Worm (Caenorhabditis elegans): Measurements from ENCODE around the gene F21D5.4.
"Not testable (repeated sequence)": the region's sequence is repeated elsewhere in the genome, so short reads cannot be mapped to it uniquely, and the experiment has no call there.

Gene F21D5.4

DNA sequence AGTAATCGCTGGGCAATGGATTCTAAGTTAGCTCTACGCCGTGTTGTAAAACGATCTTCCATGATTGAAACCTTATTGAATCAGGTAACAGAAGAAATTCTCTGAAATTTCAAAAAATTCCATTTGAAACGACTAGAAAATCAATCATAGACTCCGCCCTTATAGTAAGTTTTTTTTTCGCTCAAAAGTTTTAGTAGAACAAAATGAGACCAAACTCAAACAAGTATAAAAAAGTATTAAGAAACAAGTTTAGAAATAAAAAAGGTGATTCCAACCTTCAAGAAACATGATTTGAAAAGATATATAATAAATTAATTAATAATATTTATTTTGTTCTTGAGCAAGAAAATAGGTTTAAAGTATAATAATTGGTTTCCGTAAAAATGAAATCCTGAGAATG, 40.2 kb downstream of the F21D5.4 start, which contains the start of gene C33D9.6:
Gene C33D9.6, minus strand, starts transcription at position 101 of the 400 bp plus-strand sequence.
- TF ChIP-seq flt-1 (GFP tag; IDR thresholded peaks at IDR 0.05) (no peak), ztf-29 (GFP tag; IDR thresholded peaks at IDR 0.05) (no peak), ref-1 (GFP tag; conservative IDR thresholded peaks at IDR 0.05) (no peak), tab-1 (GFP tag; IDR thresholded peaks at IDR 0.05) (no peak)

DNA sequence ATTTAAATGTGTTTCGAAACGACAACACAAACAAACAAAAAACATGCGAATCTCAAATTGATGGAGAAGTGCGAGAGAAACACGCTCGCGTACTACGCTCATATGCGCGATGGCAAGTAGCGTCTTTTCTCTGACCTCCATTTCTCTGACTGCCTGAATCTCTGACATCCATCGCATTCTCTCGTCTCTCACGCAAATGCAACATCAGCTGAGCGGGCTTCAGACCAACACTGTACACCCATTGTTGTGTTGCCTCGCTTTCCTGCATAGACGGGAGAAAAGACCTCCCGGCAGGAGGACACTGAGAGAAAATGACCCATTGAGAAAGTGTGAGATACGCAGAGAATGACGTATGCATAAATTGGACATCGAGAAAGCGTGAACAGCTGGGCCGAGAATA, 44.3 kb downstream of the F21D5.4 start:
- TF ChIP-seq flt-1 (GFP tag; IDR thresholded peaks at IDR 0.05) (peak; percentile 73), cog-1 (tag; optimal IDR thresholded peaks at IDR 0.05) (peak; percentile 93), T22C8.4 (GFP tag; IDR thresholded peaks at IDR 0.05) (no peak), ztf-23 (GFP tag; IDR thresholded peaks at IDR 0.05) (no peak), ref-1 (GFP tag; conservative IDR thresholded peaks at IDR 0.05) (no peak), klf-2 (GFP tag; conservative IDR thresholded peaks at IDR 0.05) (no peak), med-1 (GFP tag; optimal IDR thresholded peaks at IDR 0.05; ENCODE audit: insufficient read depth) (no peak), tab-1 (GFP tag; IDR thresholded peaks at IDR 0.05) (0 out of 2 replicates have a peak, but pooled peaks have one; percentile 51), ztf-29 (GFP tag; IDR thresholded peaks at IDR 0.05) (peak; percentile 92)

DNA sequence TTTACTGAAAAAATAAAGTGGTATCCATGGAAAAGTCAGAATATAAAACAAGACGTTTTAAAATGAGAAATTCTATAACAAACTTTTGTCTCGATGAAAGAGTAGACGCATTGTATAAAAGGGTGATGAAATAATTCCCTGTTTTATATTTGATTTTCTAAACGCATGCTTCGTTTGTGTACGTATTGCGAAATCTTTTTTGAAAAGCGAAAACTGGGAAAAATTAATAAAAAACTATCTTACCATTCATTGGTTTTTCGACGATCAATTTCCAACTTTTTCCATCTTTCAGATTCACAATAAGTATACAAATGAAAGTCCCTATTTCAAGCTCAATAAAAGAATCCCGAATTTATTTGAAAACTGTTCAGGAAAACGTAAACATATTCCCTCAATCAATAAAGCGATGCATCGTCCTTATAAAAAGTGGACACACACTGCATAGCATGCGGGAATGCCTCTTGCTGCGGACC, 47.0 kb downstream of the F21D5.4 start, which contains the start of gene C33D9.13:
Gene C33D9.13, minus strand, starts transcription at position 423 of the 473 bp plus-strand sequence.
- no peak for TF ChIP-seq ztf-23 (GFP tag; IDR thresholded peaks at IDR 0.05)

DNA sequence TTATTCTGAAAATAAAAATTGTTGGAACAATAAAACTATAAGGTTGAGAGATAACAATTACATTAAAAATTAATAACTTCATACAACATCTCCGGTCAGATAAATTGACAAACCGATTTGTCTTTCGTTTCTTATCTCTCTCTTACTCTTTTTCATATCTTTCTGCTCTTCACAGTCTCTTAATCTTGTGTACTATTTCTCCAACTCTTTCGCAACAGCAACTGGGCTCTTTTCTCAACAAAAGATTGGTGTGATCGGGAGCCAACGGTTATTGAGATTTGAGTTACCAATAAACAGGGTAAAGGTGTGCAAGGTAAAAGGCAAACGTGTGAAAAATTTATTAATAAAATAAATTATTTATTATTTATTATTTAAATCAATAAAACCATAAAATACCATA, 48.8 kb downstream of the F21D5.4 start, which contains the start of gene C33D9.8:
Gene C33D9.8, minus strand, starts transcription at position 99 of the 400 bp plus-strand sequence.
- TF ChIP-seq T22C8.4 (GFP tag; IDR thresholded peaks at IDR 0.05): no peak
- no peak for TF ChIP-seq tab-1 (GFP tag; IDR thresholded peaks at IDR 0.05)
- no peak for TF ChIP-seq cog-1 (tag; optimal IDR thresholded peaks at IDR 0.05)
- TF ChIP-seq flt-1 (GFP tag; IDR thresholded peaks at IDR 0.05): no peak
- TF ChIP-seq med-1 (GFP tag; optimal IDR thresholded peaks at IDR 0.05; ENCODE audit: insufficient read depth): no peak
- no peak for TF ChIP-seq ref-1 (GFP tag; conservative IDR thresholded peaks at IDR 0.05)
- no peak for TF ChIP-seq klf-2 (GFP tag; conservative IDR thresholded peaks at IDR 0.05)
- TF ChIP-seq ztf-29 (GFP tag; IDR thresholded peaks at IDR 0.05): no peak

DNA sequence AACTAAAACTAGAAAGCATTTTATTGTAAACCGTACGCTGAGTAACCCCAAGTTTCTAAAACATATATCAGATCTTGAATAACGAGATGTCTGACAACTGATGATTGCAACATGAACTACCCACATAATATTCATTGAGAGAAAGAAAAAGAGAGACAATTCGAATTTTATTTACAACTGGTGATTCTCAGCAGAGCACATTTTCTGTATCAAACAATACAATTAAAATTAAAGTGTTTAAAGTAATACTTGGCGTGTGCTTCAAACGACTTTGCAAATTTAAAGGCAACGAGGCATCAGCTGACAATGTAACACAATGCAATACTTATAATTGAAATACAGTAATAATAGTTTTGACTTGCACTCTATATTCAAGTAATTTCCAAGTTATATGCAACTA, 50.2 kb downstream of the F21D5.4 start, which contains the start of gene C33D9.10:
Gene C33D9.10, minus strand, starts transcription at position 101 of the 400 bp plus-strand sequence.
- not testable (repeated sequence) for TF ChIP-seq ztf-29 (GFP tag; IDR thresholded peaks at IDR 0.05); cog-1 (tag; optimal IDR thresholded peaks at IDR 0.05); ref-1 (GFP tag; conservative IDR thresholded peaks at IDR 0.05)

Data from whole organism, midembryonic.